Fruit fly (Drosophila melanogaster): ENCODE data around the gene CG8064.

Gene CG8064

DNA sequence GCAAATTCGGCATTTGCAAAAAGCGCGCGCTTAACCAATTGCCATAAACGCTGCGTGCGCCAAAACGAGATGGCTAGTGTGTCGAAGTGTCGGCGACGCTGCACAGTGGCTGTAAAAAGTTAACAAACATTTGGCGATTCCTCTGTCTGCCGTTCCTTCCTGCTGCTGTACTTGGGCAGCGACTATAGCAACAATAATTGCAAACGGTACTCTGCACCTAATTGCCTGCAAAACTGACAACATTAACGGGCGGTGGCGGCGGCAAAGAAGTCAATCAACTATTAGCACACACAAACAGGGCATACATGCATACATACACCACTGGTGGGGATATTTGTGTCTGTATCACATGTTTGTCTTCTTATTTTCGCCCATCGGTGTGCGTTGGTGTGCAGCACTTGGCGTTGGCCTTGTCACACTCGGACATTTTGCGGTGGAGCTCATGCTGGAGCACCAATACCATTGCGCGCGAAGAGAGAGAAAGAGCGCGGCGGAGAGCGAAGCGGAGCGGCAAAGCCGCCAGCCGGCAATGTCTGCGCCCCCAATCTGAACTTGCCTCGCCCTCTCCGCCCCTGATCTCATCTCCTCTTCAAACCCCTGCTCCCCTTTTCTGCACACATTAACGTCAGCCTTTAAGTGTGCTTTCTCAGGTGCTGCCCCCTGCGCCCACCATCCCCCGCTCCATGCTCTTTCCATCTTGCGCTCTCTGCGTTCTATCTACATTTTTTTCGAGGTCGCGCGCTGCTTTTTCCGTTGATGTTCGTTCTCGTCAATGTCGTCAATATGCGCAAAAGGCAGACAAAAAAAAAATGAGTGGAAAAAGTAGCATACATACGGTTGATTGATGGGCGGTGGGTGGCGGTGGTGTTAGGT lies 39.1 kb upstream of the CG8064 start (continued):
- peak; percentile 17 for TF ChIP-seq CG18599 (GFP tag; optimal IDR thresholded peaks at IDR 0.05)
- TF ChIP-seq Scr (GFP tag; IDR thresholded peaks at IDR 0.05; ENCODE audit: partially characterized antibody), result 0 out of 2 replicates have a peak, but pooled peaks have one; percentile 6
- no peak for TF ChIP-seq HHEX (GFP tag; optimal IDR thresholded peaks at IDR 0.05)
- TF ChIP-seq lola (GFP tag; optimal IDR thresholded peaks at IDR 0.05), result no peak
- no peak for TF ChIP-seq Rx (GFP tag; IDR thresholded peaks at IDR 0.05)
- TF ChIP-seq dati (GFP tag; IDR thresholded peaks at IDR 0.05), result no peak
- TF ChIP-seq Mrtf (GFP tag; IDR thresholded peaks at IDR 0.05), result no peak
- TF ChIP-seq Dfd (GFP tag; optimal IDR thresholded peaks at IDR 0.05), result no peak
- peak; percentile 40 for TF ChIP-seq Nf-YB (GFP tag; optimal IDR thresholded peaks at IDR 0.05)
- no peak for TF ChIP-seq Atf6 (GFP tag; IDR thresholded peaks at IDR 0.05)
- TF ChIP-seq Taf1 (GFP tag; IDR thresholded peaks at IDR 0.05), result peak; percentile 23; the same call in 1 of the 2 replicates
- TF ChIP-seq Chrac-16 (GFP tag; optimal IDR thresholded peaks at IDR 0.05), result no peak
- TF ChIP-seq CG11504 (tag; optimal IDR thresholded peaks at IDR 0.05), result no peak
- TF ChIP-seq CG2120 (GFP tag; optimal IDR thresholded peaks at IDR 0.05), result peak; percentile 37
- TF ChIP-seq CG15601 (tag; optimal IDR thresholded peaks at IDR 0.05), result no peak
- no peak for TF ChIP-seq Bteb2 (GFP tag; optimal IDR thresholded peaks at IDR 0.05)
- no peak for TF ChIP-seq CG9609 (GFP tag; optimal IDR thresholded peaks at IDR 0.05)
- no peak for TF ChIP-seq zen2 (GFP tag; IDR thresholded peaks at IDR 0.05; ENCODE audit: partially characterized antibody)
- 0 out of 2 replicates have a peak, but pooled peaks have one; percentile 5 for TF ChIP-seq CG5953 (GFP tag; IDR thresholded peaks at IDR 0.05)
- no peak for TF ChIP-seq ewg (GFP tag; optimal IDR thresholded peaks at IDR 0.05)
- no peak for TF ChIP-seq NK7.1 (GFP tag; optimal IDR thresholded peaks at IDR 0.05)
- no peak for TF ChIP-seq CG2116 (GFP tag; optimal IDR thresholded peaks at IDR 0.05)
- no peak for TF ChIP-seq CG30431 (GFP tag; optimal IDR thresholded peaks at IDR 0.05)
- no peak for TF ChIP-seq CG6791 (GFP tag; IDR thresholded peaks at IDR 0.05; ENCODE audit: partially characterized antibody)
- TF ChIP-seq CG17568 (GFP tag; optimal IDR thresholded peaks at IDR 0.05), result no peak
- TF ChIP-seq Ssrp (tag; optimal IDR thresholded peaks at IDR 0.05), result no peak
- no peak for TF ChIP-seq pita (GFP tag; optimal IDR thresholded peaks at IDR 0.05)
- TF ChIP-seq CG7786 (GFP tag; optimal IDR thresholded peaks at IDR 0.05), result no peak
- TF ChIP-seq CG10431 (GFP tag; optimal IDR thresholded peaks at IDR 0.05), result no peak
- TF ChIP-seq Xbp1 (GFP tag; optimal IDR thresholded peaks at IDR 0.05), result no peak
- no peak for TF ChIP-seq D19B (GFP tag; optimal IDR thresholded peaks at IDR 0.05)
- TF ChIP-seq Oli (tag; optimal IDR thresholded peaks at IDR 0.05), result peak; percentile 38
- TF ChIP-seq Dbx (GFP tag; IDR thresholded peaks at IDR 0.05), result peak; percentile 25; the same call in 1 of the 3 replicates
- no peak for TF ChIP-seq jigr1 (GFP tag; IDR thresholded peaks at IDR 0.05)
- no peak for TF ChIP-seq gcm2 (GFP tag; optimal IDR thresholded peaks at IDR 0.05)
- TF ChIP-seq otp (GFP tag; IDR thresholded peaks at IDR 0.05), result no peak
- TF ChIP-seq nmo (GFP tag; optimal IDR thresholded peaks at IDR 0.05), result no peak
- TF ChIP-seq dimm (GFP tag; IDR thresholded peaks at IDR 0.05), result no peak
- TF ChIP-seq CG11398 (GFP tag; optimal IDR thresholded peaks at IDR 0.05), result no peak
- no peak for TF ChIP-seq HLH3B (GFP tag; IDR thresholded peaks at IDR 0.05)
- no peak for TF ChIP-seq maf-S (GFP tag; optimal IDR thresholded peaks at IDR 0.05)
- TF ChIP-seq sqz (GFP tag; optimal IDR thresholded peaks at IDR 0.05), result peak; percentile 48
- no peak for TF ChIP-seq Hr51 (GFP tag; optimal IDR thresholded peaks at IDR 0.05)
- no peak for TF ChIP-seq CG17186 (GFP tag; optimal IDR thresholded peaks at IDR 0.05)
- no peak for TF ChIP-seq tx (GFP tag; optimal IDR thresholded peaks at IDR 0.05)
- no peak for TF ChIP-seq CG14860 (GFP tag; IDR thresholded peaks at IDR 0.05; ENCODE audit: partially characterized antibody)
- no peak for TF ChIP-seq CG15011 (GFP tag; optimal IDR thresholded peaks at IDR 0.05)
- TF ChIP-seq CG3163 (GFP tag; optimal IDR thresholded peaks at IDR 0.05), result peak; percentile 40

All from whole organism, embryonic.